Fruit fly (Drosophila melanogaster): ENCODE results near the gene CG31948.

Gene CG31948

DNA sequence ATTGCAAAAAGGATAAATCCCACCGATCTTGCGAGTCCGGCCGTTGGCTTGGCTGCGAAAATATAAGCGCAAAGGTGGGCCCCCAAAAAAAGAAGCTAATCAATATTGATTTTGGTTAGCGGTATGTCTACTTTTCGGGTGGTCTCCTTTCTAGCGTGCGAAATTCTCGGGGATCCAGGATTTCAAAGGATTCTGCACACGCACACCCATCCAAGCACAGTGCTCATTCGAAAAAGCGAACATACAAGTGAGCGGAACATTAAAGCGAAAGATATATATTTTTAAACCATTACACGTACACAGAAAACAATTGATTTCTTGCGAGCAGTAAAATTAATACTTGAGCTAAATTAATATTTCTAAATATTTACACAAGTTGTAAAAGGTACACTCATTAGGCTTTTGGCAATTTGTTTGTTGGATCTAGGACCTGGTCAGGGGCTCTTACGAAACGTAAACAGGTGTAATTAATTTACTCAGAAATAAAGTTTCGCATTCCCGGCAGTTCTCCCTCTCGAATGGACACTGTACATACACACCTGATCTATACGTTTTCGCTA, 50.8 kb downstream of the CG31948 start:
- TF ChIP-seq CG8478 (optimal IDR thresholded peaks at IDR 0.05) (no peak), CTCF (optimal IDR thresholded peaks at IDR 0.05) (no peak)
